Worm (Caenorhabditis elegans) whole organism, dauer: Measurements from ENCODE around the gene mltn-3.

Experiments
- unc-62 ChIP-seq: sonication (generic microtip); optimal IDR thresholded peaks from 2 replicates; lab custom pipeline; 2017; ENCODE audit warnings: missing biosample characterization, missing genetic modification reagents, missing genetic modification characterization

The mltn-3 gene

DNA sequence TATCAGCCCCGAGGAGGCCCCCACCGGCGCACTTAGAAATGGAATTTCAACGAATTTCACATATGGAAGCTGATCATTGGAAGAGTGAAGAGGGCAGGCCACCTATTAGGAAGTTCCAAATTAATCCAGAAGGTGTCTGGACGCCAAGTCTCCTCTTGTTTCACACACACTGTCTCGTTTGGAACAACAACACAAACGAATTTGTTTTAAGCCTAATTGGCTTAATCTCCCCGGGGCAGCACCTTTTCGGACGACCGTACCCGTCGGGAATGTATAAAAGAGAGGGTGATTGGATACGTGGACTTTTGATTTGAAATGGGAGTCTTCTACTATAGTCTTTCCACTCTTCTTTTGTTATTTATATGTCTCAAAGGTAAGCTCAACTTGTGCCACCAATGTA is at the start of gene mltn-3:
TSS of gene mltn-3 (plus strand) at position 301 of the 400 bp plus-strand sequence.
- TF ChIP-seq unc-62 (GFP tag; lab: Kevin White, UChicago), result no peak

DNA sequence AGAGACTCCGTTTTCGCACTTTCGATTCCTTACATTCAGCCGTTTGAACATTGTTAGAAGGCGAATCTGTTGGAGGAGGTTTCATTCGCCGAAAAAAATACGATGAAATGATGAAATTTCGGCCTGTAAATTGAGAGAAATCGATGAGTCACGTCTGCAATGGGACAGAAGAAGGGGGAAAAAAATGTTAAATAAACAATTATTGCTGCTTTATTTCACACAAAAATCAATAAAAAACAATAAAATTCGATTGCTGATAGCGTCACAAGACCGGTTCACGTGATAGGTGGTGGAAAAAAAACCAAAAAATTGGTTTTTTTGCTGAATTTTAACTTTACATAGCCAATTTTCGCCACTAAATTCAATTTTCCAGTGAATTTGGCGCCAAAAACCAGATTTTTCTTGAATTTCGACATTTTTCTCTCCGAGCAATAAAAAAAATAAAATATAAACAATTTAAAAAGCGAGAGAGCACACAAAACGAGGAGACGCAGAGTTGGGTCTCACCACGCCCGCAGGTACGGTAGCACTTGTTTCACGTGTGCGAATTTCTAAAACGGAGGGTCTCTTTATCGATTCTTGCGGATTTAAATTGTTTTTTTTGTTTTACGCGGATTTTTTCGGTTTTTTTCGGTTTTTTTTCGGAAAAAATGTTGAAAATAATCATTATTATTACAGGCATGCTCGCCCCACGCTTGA is 43.8 kb upstream of the mltn-3 start, which contains the start of the genes cup-14 and ndub-8:
TSS of gene cup-14 (minus strand) at position 51 of the 699 bp plus-strand sequence.
TSS of gene ndub-8 (plus strand) at position 679 of the 699 bp plus-strand sequence.
- no peak for TF ChIP-seq unc-62 (GFP tag; lab: Kevin White, UChicago)

DNA sequence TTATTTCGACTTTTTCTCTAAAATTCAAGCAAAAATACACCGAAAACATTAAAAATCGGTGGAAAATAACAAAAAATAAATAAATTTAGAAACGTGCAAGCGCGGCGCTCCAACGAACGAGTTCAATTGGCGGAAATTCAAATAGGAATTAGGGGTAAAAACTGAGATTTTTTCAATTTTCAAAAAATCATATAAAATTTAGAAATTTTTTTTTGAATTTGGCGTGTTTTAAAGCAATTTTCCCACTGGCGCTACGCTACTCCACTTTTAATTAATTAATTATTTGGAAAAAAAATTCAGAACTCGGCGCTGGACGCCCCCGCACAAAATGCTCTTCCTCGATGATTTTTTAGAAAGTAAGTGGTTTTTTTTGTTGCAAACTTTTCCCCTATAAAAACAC is 40.4 kb upstream of the mltn-3 start, which contains the start of gene ing-3:
TSS of gene ing-3 (plus strand) at position 301 of the 400 bp plus-strand sequence.
- TF ChIP-seq unc-62 (GFP tag; lab: Kevin White, UChicago), result no peak

DNA sequence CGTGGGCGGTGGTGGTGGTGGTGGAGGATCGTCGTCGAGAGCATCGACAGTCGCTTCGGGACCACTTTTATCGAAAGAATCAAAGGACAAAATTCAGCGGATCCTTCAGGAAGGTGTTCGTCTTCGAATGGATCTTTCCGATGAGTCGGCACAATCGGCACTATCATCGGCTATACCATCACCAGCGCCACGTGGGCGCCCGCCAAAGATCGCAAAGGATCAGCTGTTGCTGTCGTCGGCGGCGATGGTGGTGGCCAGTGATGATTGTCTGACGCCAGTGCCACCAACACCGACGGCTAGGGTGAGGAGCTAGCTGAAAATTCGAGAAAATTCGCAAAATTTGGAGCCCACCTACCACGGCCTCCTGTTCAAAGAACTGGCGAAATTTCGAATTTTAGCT is 38.1 kb upstream of the mltn-3 start:
- no peak for TF ChIP-seq unc-62 (GFP tag; lab: Kevin White, UChicago)

DNA sequence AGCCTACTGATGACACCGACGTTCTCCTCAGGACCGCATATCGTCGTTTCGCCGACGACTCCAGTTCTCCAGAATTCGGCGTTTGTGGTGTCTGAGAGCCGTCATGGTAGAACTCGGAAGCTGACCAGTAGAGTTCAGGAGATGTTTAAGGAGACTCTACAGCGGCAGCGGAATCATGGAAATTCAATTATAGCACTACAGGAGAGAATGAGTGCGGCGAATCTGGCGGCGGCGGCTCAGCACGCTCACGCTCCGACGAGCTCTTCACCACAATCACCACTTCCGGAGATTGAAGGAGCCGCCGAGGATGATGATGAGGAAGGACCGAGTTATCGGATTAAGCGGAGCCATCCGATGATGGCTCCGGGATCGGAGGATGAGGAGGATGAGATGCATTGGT is 36.6 kb upstream of the mltn-3 start:
- TF ChIP-seq unc-62 (GFP tag; lab: Kevin White, UChicago), result no peak

DNA sequence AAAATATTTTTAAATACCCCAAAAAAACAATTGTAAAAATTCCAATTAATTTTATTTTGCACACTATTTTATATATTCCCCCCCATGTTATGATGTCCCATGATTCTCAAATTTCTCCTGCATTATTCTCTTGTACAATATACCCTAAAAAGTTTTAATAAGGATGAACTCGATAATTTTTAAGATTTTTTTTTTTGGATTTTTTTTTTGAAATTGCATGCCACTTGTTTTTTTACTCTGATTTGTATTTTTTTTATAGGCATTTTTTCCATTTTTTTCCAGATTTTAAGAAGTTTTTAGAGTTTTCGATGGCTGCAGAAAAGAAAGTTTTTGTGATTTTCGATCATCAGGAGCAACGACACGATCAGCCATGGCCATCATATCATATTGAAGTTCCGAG is 33.7 kb upstream of the mltn-3 start, which contains the start of gene hda-10:
TSS of gene hda-10 (plus strand) at position 301 of the 400 bp plus-strand sequence.
- no peak for TF ChIP-seq unc-62 (GFP tag; lab: Kevin White, UChicago)

DNA sequence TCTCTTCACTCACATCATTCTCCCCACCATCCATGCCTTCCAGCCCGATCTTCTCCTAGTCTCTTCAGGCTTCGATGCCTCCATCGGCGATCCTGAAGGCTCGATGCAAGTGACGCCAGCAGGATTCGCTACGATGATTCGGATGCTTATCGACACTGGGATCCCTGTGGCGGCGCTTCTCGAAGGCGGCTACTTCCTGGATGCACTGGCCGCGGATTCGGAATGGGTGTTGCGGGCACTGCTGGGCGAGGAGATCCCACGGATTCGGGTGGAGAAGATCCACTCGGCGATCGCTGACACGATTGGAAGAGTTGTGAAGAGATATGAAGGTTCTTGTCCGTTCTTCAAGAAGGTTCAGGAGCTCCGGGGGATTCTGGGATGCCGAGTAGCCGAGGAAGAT is 29.7 kb upstream of the mltn-3 start:
- TF ChIP-seq unc-62 (GFP tag; lab: Kevin White, UChicago), result no peak

DNA sequence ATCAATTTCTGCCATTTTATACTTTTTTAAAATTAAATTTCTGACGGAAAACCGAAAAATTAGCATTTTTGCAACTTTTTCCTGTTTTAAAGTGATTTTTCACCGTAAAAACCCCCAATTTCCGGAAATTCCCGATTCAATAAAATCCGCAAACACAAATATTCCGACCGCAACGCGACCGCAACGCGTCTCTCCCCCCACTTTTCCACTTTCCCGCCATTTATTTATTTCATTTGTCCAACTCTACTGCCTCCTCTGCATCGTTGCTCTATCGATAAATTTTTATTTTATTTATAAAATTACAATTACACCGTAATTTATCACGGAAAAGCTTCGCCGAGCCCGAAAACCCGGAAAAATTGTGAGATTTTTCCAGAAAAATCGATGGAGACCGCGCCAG is 27.9 kb upstream of the mltn-3 start, which contains the start of gene mcd-1:
TSS of gene mcd-1 (plus strand) at position 267 of the 400 bp plus-strand sequence.
- no peak for TF ChIP-seq unc-62 (GFP tag; lab: Kevin White, UChicago)

DNA sequence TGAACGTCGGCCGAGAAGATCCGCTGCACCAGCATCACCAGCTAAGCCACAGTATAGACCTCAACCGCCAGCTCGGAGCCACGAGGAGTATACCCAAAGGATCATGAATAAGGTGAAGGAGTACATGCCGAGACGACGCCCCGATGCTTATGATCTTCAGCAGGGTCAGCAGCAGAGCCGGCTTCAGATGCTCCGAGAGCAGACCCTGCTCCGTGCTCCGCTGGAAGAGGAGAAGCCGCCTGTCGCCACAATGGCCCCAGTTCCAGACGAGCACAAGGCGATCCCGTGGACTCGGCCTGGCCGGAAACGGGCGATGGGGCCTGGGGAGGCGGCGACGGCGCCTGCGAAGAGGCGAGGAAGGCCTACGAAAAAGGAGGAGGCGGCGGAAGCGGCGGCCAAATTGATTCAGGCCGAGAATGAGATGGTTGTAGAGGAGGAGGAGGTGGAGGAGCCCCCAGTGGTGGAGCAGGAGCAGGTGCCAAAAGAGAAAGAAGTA is 19.8 kb upstream of the mltn-3 start:
- TF ChIP-seq unc-62 (GFP tag; lab: Kevin White, UChicago), result no peak

DNA sequence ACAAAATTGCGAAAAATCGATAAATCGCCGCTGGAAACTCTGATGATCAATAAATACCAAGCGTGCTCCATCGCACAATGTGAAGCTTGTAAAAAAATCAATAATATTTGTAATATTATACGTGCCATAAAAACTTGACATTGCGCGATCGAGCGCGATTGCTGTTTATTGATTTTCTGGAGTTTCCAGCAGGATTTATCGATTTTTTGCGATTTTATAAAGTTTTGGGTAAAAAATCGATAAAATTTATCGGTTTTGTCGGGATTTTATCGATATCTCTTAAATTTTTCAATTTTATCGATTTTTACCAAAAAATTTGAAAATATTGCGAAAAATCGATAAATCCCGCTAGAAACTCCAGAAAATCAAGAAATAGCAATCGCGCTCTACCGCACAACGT is 16.4 kb upstream of the mltn-3 start:
- TF ChIP-seq unc-62 (GFP tag; lab: Kevin White, UChicago), result no peak

DNA sequence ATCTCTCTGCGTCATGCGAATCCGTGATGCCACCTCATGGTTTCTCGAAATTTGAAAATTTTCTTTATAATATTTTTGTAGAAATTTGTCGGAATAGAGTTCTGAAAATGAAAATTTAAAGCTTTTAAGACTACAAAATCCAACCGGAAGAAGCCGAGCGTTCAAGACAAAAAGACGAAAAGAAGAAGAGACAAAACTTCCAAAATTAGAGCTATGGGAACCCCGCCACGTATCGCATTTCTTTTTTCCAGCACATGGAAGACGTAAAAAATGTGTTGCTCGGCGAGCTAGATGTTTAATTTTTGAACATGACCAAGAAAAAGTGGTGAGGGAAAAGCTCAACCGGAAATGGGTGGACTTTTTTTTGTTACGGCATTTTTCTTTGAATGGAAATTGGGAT is 14.1 kb upstream of the mltn-3 start, which contains the start of gene W02B8.1:
TSS of gene W02B8.1 (minus strand) at position 101 of the 400 bp plus-strand sequence.
- no peak for TF ChIP-seq unc-62 (GFP tag; lab: Kevin White, UChicago)

DNA sequence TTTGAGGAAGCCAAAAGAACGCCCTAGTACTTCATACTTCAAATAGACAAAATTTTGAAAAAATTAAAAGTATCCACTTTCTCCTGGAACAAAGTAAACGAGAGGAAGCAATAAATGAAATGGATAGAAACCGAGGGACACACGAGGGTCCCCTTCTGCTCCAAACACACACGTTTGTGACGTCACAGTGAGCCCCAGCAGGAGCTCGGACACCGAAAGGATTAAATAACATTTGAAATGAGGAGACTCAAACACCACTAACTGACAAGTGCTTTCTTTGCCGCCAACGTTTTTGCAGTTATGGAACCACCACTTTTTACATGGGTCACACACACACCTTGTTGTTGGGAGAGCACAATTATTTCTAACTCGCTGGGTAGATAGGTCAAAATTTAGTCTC is 12.7 kb upstream of the mltn-3 start:
- TF ChIP-seq unc-62 (GFP tag; lab: Kevin White, UChicago), result no peak

DNA sequence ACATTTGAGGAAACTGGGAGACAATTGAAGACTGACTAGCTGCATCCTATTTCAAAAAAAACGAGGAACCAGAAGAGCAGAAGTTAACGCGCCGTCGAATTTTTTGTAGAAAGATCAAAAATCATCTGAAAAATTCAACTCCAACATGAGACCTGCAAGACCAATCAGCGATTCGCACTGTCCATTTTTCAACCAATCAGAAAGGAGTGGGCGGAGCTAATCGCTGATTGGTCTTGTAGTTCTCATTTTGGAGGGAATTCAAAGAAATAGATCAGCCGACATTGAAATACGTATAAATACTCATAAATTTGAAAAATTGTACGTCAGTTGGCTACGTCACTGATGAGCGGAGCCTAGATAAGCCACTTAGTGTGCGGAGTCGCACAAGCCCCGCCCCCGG is 8.5 kb upstream of the mltn-3 start:
- no peak for TF ChIP-seq unc-62 (GFP tag; lab: Kevin White, UChicago)

DNA sequence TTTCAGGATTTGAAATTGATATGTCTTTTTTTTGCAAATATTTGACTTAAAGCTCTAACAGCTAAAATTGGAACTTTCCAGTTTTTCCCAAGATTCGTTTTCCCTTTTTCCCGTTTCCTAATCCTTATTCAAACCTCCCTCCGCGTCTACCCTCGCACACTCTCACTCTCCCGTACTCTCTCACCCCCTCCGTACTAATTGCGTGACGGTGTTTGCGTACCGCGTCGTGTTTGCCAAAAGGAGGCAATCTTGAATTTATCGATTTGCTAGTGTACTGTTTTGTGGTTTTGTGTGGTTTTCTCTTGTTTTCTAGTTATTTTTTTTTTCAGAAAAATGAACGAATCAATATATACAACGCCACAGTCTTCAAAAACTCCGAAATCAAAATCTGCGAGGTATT is 7.5 kb upstream of the mltn-3 start, which contains the start of gene citk-1:
TSS of gene citk-1 (plus strand) at position 323 of the 400 bp plus-strand sequence.
- TF ChIP-seq unc-62 (GFP tag; lab: Kevin White, UChicago), result no peak

DNA sequence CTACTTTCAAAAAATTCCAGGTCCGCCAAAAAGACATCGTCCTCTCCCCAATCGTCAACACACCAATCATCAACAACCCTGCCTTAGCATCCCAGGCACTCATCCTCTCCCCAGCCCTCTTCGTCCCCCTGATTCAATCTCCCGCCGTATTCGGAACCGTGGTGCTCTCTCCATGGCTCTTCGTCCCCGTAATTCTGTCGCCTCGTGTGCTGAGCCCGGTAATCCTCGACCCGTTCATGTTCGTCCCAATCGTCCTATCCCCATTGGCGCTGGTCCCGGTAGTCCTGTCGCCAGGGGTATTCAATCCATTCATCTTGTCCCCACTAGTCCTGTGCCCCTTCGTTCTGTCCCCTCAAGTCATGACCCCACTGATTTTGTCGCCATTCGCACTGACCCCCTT is 3.0 kb downstream of the mltn-3 start:
- no peak for TF ChIP-seq unc-62 (GFP tag; lab: Kevin White, UChicago)

DNA sequence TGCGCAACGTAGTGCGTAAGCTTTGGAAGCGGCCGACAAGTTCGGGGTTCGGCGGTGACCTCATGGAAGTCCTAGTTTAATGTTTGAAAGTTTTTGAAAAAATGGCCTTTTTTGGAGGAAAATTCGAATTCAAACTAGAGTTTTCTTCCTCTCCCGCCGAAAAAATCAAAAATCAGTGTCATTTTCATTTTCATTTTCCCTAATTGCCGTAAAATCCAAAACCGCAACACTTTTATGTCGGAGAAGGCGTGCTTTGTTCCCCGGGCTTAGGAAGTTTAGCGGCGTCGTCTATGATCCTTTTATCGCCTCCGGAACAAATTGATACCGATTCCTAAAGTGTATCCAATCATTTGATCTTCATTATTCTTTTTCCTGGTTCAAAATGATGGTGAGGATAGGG is 8.8 kb downstream of the mltn-3 start, which contains the start of gene mltn-5:
TSS of gene mltn-5 (plus strand) at position 301 of the 400 bp plus-strand sequence.
- no peak for TF ChIP-seq unc-62 (GFP tag; lab: Kevin White, UChicago)

DNA sequence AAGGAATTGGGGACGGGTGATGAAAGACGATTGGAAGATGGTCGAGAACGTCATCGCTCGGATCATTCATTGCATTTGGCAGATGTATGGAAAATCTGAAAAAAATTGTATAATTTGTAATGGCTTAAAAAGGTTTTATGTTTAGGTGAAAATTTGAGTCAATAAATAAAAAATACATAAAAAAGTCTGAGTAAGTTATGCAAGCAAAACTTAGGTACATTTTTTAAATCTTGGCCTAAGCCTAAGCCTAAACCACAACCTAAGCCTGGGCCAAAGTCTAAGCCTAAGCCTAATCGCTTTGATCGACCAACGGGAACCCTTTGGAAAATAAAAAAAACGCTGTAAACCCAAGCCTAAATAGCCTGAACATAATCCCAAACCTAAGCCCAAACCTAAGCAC is 15.8 kb downstream of the mltn-3 start, which contains the start of gene hot-3:
TSS of gene hot-3 (minus strand) at position 101 of the 400 bp plus-strand sequence.
- TF ChIP-seq unc-62 (GFP tag; lab: Kevin White, UChicago), result no peak
